Fruit fly (Drosophila melanogaster) whole organism, adult: ENCODE results near the gene CG42581.

Experiments
- CG12768 ChIP-seq: fragments of 200-800 bp; sonication (Bioruptor generic); optimal IDR thresholded peaks from 2 replicates; lab custom pipeline; 2017; ENCODE audit warnings: missing biosample characterization, missing genetic modification characterization, mild to moderate bottlenecking, moderate library complexity, missing genetic modification reagents
- CG7045 ChIP-seq: fragments of 200-800 bp; sonication (Bioruptor generic); optimal IDR thresholded peaks from 2 replicates; lab custom pipeline; 2017; ENCODE audit warnings: missing biosample characterization, mild to moderate bottlenecking, missing genetic modification characterization
- CG7101 ChIP-seq: fragments of 200-800 bp; sonication (Bioruptor generic); optimal IDR thresholded peaks from 2 replicates; lab custom pipeline; 2018; ENCODE audit warnings: missing biosample characterization, mild to moderate bottlenecking, missing genetic modification characterization, moderate library complexity
- Hr96 ChIP-seq: fragments of 200-800 bp; sonication (Bioruptor generic); optimal IDR thresholded peaks from 2 replicates; lab custom pipeline; 2016; ENCODE audit warnings: missing biosample characterization, missing genetic modification characterization
- cnc ChIP-seq, 2 experiments: fragments of >200 bp; optimal IDR thresholded peaks; 2 replicates each; lab custom pipeline; 2017
- pad ChIP-seq: fragments of 200-800 bp; sonication (Bioruptor generic); optimal IDR thresholded peaks from 3 replicates; lab custom pipeline; 2017; ENCODE audit warnings: missing biosample characterization, missing genetic modification characterization, mild to moderate bottlenecking, moderate library complexity, missing genetic modification reagents
- tj ChIP-seq: fragments of 200-800 bp; sonication (Bioruptor generic); optimal IDR thresholded peaks from 3 replicates; lab custom pipeline; 2017; ENCODE audit warnings: missing biosample characterization, mild to moderate bottlenecking, missing genetic modification characterization, moderate library complexity

The CG42581 gene

dm6 chrX:20050994-20051393, 45.3 kb downstream of the CG42581 start, which contains the start of gene CG9570:
TSS of gene CG9570 (plus strand) at chrX:20051294.
- TF ChIP-seq CG7101 = no peak
- TF ChIP-seq CG12768 (GFP tag; lab: Kevin White, UChicago) = no peak
- no peak for TF ChIP-seq tj (GFP tag; lab: Kevin White, UChicago)
- TF ChIP-seq cnc (optimal IDR thresholded peaks at IDR 0.05; lab: Kevin White, UChicago) = no peak
- no peak for TF ChIP-seq Hr96 (GFP tag; lab: Kevin White, UChicago)
- TF ChIP-seq pad = no peak
- TF ChIP-seq CG7045 (GFP tag; lab: Kevin White, UChicago) = no peak
